Worm (Caenorhabditis elegans) whole organism, young adult: ENCODE data around the gene srt-41.

Experiments
- B0019.2 ChIP-seq: fragments of 200-800 bp; sonication (Bioruptor generic); conservative IDR thresholded peaks from 2 replicates; pipeline ENCODE4 v1.3.6; 2022; ENCODE audit warnings: missing genetic modification reagents, missing genetic modification characterization, missing compliant biosample characterization
- C17E4.6 ChIP-seq: fragments of 200-800 bp; sonication (Bioruptor generic); IDR thresholded peaks from 2 replicates; pipeline ENCODE4 v1.3.6; 2022; ENCODE audit warnings: missing genetic modification reagents, missing genetic modification characterization, missing compliant biosample characterization
- F10E7.11 ChIP-seq: sonication (generic microtip); optimal IDR thresholded peaks from 2 replicates; lab custom pipeline; 2017; ENCODE audit warnings: mild to moderate bottlenecking, missing genetic modification characterization, moderate library complexity, missing compliant biosample characterization
- F23B12.7 ChIP-seq: sonication (generic microtip); optimal IDR thresholded peaks from 2 replicates; lab custom pipeline; 2017; ENCODE audit warnings: missing genetic modification characterization, mild to moderate bottlenecking, missing compliant biosample characterization, antibody characterized with exemption, moderate library complexity; ENCODE audit not compliant: insufficient read depth
- atf-7 ChIP-seq: sonication (generic microtip); optimal IDR thresholded peaks from 2 replicates; lab custom pipeline; 2017; ENCODE audit warnings: mild to moderate bottlenecking, missing genetic modification characterization, missing compliant biosample characterization
- cebp-2 ChIP-seq: fragments of 200-800 bp; sonication (Bioruptor generic); IDR thresholded peaks from 2 replicates; pipeline ENCODE4 v1.3.6; 2022; ENCODE audit warnings: missing genetic modification characterization, missing compliant biosample characterization
- him-1 ChIP-seq: sonication (generic microtip); optimal IDR thresholded peaks from 2 replicates; lab custom pipeline; 2016; ENCODE audit warnings: missing genotype, missing genetic modification reagents, missing genetic modification characterization, missing compliant biosample characterization
- lin-35 ChIP-seq, 3 experiments: fragments of 150-350 bp in 2 of 3; sonication (generic microtip) in 1 of 3; optimal IDR thresholded peaks; 2 replicates each; lab custom pipeline; 2014 to 2018; ENCODE audit warnings: missing biosample characterization in 3 of 3, missing genetic modification characterization in 3 of 3, missing genetic modification reagents in 3 of 3
- lsy-27 ChIP-seq: sonication (generic microtip); optimal IDR thresholded peaks from 2 replicates; lab custom pipeline; 2017; ENCODE audit warnings: missing genetic modification characterization, mild to moderate bottlenecking, missing compliant biosample characterization, antibody characterized with exemption, missing genotype, borderline replicate concordance; ENCODE audit not compliant: insufficient read depth
- snpc-4 ChIP-seq, 5 experiments: fragments of 150-350 bp in 1 of 5; sonication (generic microtip) in 4 of 5; optimal IDR thresholded peaks; 2 replicates each; lab custom pipeline; 2014 to 2018; ENCODE audit warnings: missing genetic modification characterization in 5 of 5, missing biosample characterization in 3 of 5, antibody characterized with exemption in 2 of 5, mild to moderate bottlenecking in 2 of 5, missing compliant biosample characterization in 2 of 5, missing genotype in 2 of 5, moderate library complexity in 2 of 5, missing genetic modification reagents in 1 of 5
- unc-130 ChIP-seq: sonication (generic microtip); optimal IDR thresholded peaks from 2 replicates; lab custom pipeline; 2016; ENCODE audit warnings: missing genetic modification reagents, missing genetic modification characterization, missing compliant biosample characterization
- unc-62 ChIP-seq: fragments of 150-350 bp; optimal IDR thresholded peaks from 2 replicates; lab custom pipeline; 2014; ENCODE audit warnings: missing biosample characterization, missing genetic modification reagents, missing genetic modification characterization
- ztf-18 ChIP-seq: sonication (generic microtip); optimal IDR thresholded peaks from 2 replicates; lab custom pipeline; 2016; ENCODE audit warnings: missing genotype, mild to moderate bottlenecking, missing genetic modification characterization, missing compliant biosample characterization
- ztf-22 ChIP-seq: fragments of 200-800 bp; sonication (Bioruptor generic); optimal IDR thresholded peaks from 2 replicates; lab custom pipeline; 2018; ENCODE audit warnings: mild to moderate bottlenecking, missing genetic modification characterization, moderate library complexity, missing compliant biosample characterization

DNA sequence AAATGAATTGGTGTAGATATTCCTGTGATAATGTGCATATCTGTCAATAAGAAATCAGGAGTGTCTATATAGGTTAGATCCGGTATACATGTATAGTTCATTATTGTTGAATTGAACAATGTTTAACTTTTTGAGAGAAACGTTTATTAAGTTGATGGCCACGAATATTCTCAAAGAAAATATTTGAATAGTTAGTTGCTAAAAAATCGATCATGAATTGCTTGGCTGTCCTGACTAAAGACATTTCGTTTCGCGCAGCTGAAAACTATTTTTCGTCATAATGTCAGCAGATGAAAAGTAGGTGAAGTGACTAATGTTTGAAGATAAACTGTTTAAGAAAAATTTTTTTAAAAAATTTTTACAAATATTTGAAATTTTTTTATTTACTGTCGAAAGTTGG is 51.5 kb downstream of the srt-41 start, which contains the start of gene srh-199:
- TF ChIP-seq F23B12.7 (tag; lab: Kevin White, UChicago) = no peak
- TF ChIP-seq lsy-27 (tag; lab: Kevin White, UChicago) = no peak
- no peak for TF ChIP-seq snpc-4 (GFP tag; optimal IDR thresholded peaks at IDR 0.05; lab: Kevin White, UChicago)
- no peak for TF ChIP-seq snpc-4 (tag; optimal IDR thresholded peaks at IDR 0.05; lab: Kevin White, UChicago)
- TF ChIP-seq unc-130 = no peak
- no peak for TF ChIP-seq atf-7 (tag; lab: Kevin White, UChicago)
- TF ChIP-seq C17E4.6 (GFP tag; lab: Robert Waterston, UW) = no peak
- TF ChIP-seq unc-62 (GFP tag; lab: Kevin White, UChicago) = no peak
- TF ChIP-seq lin-35 (GFP tag; optimal IDR thresholded peaks at IDR 0.05; lab: Kevin White, UChicago) = no peak
- no peak for TF ChIP-seq ztf-22 (GFP tag; lab: Kevin White, UChicago)
- TF ChIP-seq ztf-18 (tag; lab: Kevin White, UChicago) = no peak
- no peak for TF ChIP-seq B0019.2 (GFP tag; lab: Robert Waterston, UW)
- TF ChIP-seq cebp-2 = no peak
- TF ChIP-seq F10E7.11 (tag; lab: Kevin White, UChicago) = no peak
- TF ChIP-seq him-1 = no peak
